Worm (Caenorhabditis elegans) whole organism, midembryonic: ENCODE measurements around the gene ssu-1.

Experiments used
- T22C8.4 ChIP-seq: fragments of 200-800 bp; sonication (Bioruptor generic); IDR thresholded peaks from 2 replicates; pipeline ENCODE4 v1.3.6; 2022; ENCODE audit warnings: missing genetic modification characterization, missing compliant biosample characterization
- cog-1 ChIP-seq: sonication (generic microtip); optimal IDR thresholded peaks from 2 replicates; lab custom pipeline; 2016; ENCODE audit warnings: missing genetic modification characterization, missing compliant biosample characterization
- flt-1 ChIP-seq: fragments of 200-800 bp; sonication (Bioruptor generic); IDR thresholded peaks from 2 replicates; pipeline ENCODE4 v1.3.6; 2022; ENCODE audit warnings: missing genetic modification characterization, missing compliant biosample characterization
- klf-2 ChIP-seq: fragments of 200-800 bp; sonication (Bioruptor generic); conservative IDR thresholded peaks from 2 replicates; pipeline ENCODE4 v1.3.6; 2022; ENCODE audit warnings: missing genetic modification reagents, missing genetic modification characterization, missing compliant biosample characterization
- med-1 ChIP-seq: sonication (generic microtip); optimal IDR thresholded peaks from 2 replicates; lab custom pipeline; 2017; ENCODE audit warnings: missing genetic modification characterization, mild to moderate bottlenecking, missing compliant biosample characterization, antibody characterized with exemption, missing genetic modification reagents; ENCODE audit not compliant: insufficient read depth
- ref-1 ChIP-seq: fragments of 200-800 bp; sonication (Bioruptor generic); conservative IDR thresholded peaks from 2 replicates; pipeline ENCODE4 v1.3.6; 2022; ENCODE audit warnings: missing genetic modification reagents, missing genetic modification characterization, missing compliant biosample characterization
- tab-1 ChIP-seq: fragments of 200-800 bp; sonication (Bioruptor generic); IDR thresholded peaks from 2 replicates; pipeline ENCODE4 v1.3.6; 2022; ENCODE audit warnings: missing genetic modification characterization, missing compliant biosample characterization
- ztf-29 ChIP-seq: fragments of 200-800 bp; sonication (Bioruptor generic); IDR thresholded peaks from 2 replicates; pipeline ENCODE4 v1.3.6; 2022; ENCODE audit warnings: missing genetic modification reagents, missing genetic modification characterization, missing compliant biosample characterization

DNA sequence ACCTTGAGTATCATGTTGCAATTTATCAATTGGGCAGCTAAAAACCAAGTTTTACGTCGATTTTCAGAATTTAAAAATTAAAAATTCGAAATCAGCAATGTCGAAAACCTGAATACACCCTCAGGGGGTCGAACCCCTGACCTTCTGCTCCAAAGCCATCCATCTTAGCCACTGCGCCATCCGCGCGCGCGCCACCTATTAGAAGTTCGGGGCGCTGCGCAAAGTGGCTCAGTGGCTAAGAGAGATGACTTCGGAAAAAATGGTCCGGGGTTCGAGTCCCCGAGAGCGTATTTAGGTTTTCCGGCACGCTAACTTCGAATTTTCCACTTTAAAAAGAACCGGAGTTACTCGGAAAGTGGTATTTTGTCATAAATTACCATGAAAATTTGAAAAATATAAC is 8.7 kb downstream of the ssu-1 start:
- TF ChIP-seq klf-2 (GFP tag; lab: Robert Waterston, UW) (no peak), T22C8.4 (no peak), flt-1 (GFP tag; lab: Robert Waterston, UW) (no peak), med-1 (GFP tag; lab: Kevin White, UChicago) (no peak), tab-1 (no peak), cog-1 (no peak), ztf-29 (GFP tag; lab: Robert Waterston, UW) (no peak), ref-1 (GFP tag; lab: Robert Waterston, UW) (no peak)
